Worm (Caenorhabditis elegans) whole organism, young adult: ENCODE measurements around the gene sre-35.

Experiments
- ceh-91 ChIP-seq: fragments of 200-800 bp; sonication (Bioruptor generic); IDR thresholded peaks from 2 replicates; pipeline ENCODE4 v1.3.6; 2022; ENCODE audit warnings: missing genetic modification reagents, missing genetic modification characterization, missing compliant biosample characterization
- dpff-1 ChIP-seq: sonication (generic microtip); optimal IDR thresholded peaks from 2 replicates; lab custom pipeline; 2017; ENCODE audit warnings: mild to moderate bottlenecking, missing genetic modification characterization, missing compliant biosample characterization
- lin-40 ChIP-seq: sonication (generic microtip); optimal IDR thresholded peaks from 2 replicates; lab custom pipeline; 2016; ENCODE audit warnings: missing genetic modification characterization, mild to moderate bottlenecking, missing compliant biosample characterization, missing genotype, missing genetic modification reagents
- lir-1 ChIP-seq: fragments of 200-800 bp; sonication (Bioruptor generic); conservative IDR thresholded peaks from 2 replicates; pipeline ENCODE4 v1.3.6; 2022; ENCODE audit warnings: missing genetic modification reagents, missing genetic modification characterization, missing compliant biosample characterization
- nfya-1 ChIP-seq: sonication (generic microtip); optimal IDR thresholded peaks from 2 replicates; lab custom pipeline; 2017; ENCODE audit warnings: antibody characterized with exemption, missing compliant biosample characterization, missing genetic modification characterization, borderline replicate concordance; ENCODE audit not compliant: insufficient read depth
- snpc-4 ChIP-seq, 5 experiments: fragments of 150-350 bp in 1 of 5; sonication (generic microtip) in 4 of 5; optimal IDR thresholded peaks; 2 replicates each; lab custom pipeline; 2014 to 2018; ENCODE audit warnings: missing genetic modification characterization in 5 of 5, missing biosample characterization in 3 of 5, antibody characterized with exemption in 2 of 5, mild to moderate bottlenecking in 2 of 5, missing compliant biosample characterization in 2 of 5, missing genotype in 2 of 5, moderate library complexity in 2 of 5, missing genetic modification reagents in 1 of 5
- somi-1 ChIP-seq: fragments of 200-800 bp; sonication (Bioruptor generic); optimal IDR thresholded peaks from 2 replicates; lab custom pipeline; 2018; ENCODE audit warnings: mild to moderate bottlenecking, missing genetic modification characterization, missing compliant biosample characterization

ce11 chrII:12471138-12471855 is 18.6 kb upstream of the sre-35 start, which contains the start of the genes F15A4.5 and phat-8:
- TF ChIP-seq somi-1 (GFP tag; lab: Kevin White, UChicago) (no peak), dpff-1 (no peak), snpc-4 (GFP tag; optimal IDR thresholded peaks at IDR 0.05; lab: Kevin White, UChicago) (no peak), snpc-4 (tag; optimal IDR thresholded peaks at IDR 0.05; lab: Kevin White, UChicago) (no peak), nfya-1 (no peak), lin-40 (no peak), ceh-91 (GFP tag; lab: Robert Waterston, UW) (no peak), lir-1 (GFP tag; lab: Robert Waterston, UW) (no peak)
